Worm (Caenorhabditis elegans) whole organism, late embryonic: Measurements from ENCODE around the gene Y57G11C.1142.

Experiments used
- ahr-1 ChIP-seq: sonication (generic microtip); optimal IDR thresholded peaks from 2 replicates; lab custom pipeline; 2016; ENCODE audit warnings: missing genetic modification characterization, missing compliant biosample characterization
- ama-1 ChIP-seq: fragments of 150-350 bp; optimal IDR thresholded peaks from 2 replicates; lab custom pipeline; 2014
- ceh-14 ChIP-seq: sonication (generic microtip); optimal IDR thresholded peaks from 2 replicates; lab custom pipeline; 2016; ENCODE audit warnings: missing genotype, missing genetic modification characterization, missing compliant biosample characterization
- dmd-4 ChIP-seq: sonication (generic microtip); optimal IDR thresholded peaks from 2 replicates; lab custom pipeline; 2016; ENCODE audit warnings: borderline replicate concordance, missing genetic modification characterization, missing compliant biosample characterization
- elt-2 ChIP-seq: sonication (generic microtip); optimal IDR thresholded peaks from 2 replicates; lab custom pipeline; 2016; ENCODE audit warnings: missing genetic modification reagents, missing genetic modification characterization, missing compliant biosample characterization
- elt-4 ChIP-seq: sonication (generic microtip); optimal IDR thresholded peaks from 2 replicates; lab custom pipeline; 2016; ENCODE audit warnings: missing genetic modification characterization, missing compliant biosample characterization
- eyg-1 ChIP-seq: sonication (generic microtip); optimal IDR thresholded peaks from 2 replicates; lab custom pipeline; 2016; ENCODE audit warnings: missing genotype, missing genetic modification characterization, missing compliant biosample characterization
- hlh-15 ChIP-seq: sonication (generic microtip); optimal IDR thresholded peaks from 2 replicates; lab custom pipeline; 2016; ENCODE audit warnings: missing genetic modification characterization, missing compliant biosample characterization
- nhr-11 ChIP-seq: fragments of 150-350 bp; optimal IDR thresholded peaks from 2 replicates; lab custom pipeline; 2014; ENCODE audit warnings: missing biosample characterization, missing genetic modification characterization
- npax-4 ChIP-seq: sonication (generic microtip); optimal IDR thresholded peaks from 2 replicates; lab custom pipeline; 2016; ENCODE audit warnings: missing genetic modification characterization, missing compliant biosample characterization
- pax-1 ChIP-seq: fragments of 150-350 bp; optimal IDR thresholded peaks from 2 replicates; lab custom pipeline; 2014; ENCODE audit warnings: missing biosample characterization, missing genetic modification characterization
- pha-4 ChIP-seq: fragments of 150-350 bp; optimal IDR thresholded peaks from 2 replicates; lab custom pipeline; 2018; ENCODE audit warnings: missing biosample characterization, missing genetic modification reagents, missing genetic modification characterization
- zip-5 ChIP-seq: sonication (generic microtip); optimal IDR thresholded peaks from 2 replicates; lab custom pipeline; 2016; ENCODE audit warnings: missing genetic modification characterization, missing compliant biosample characterization

- TF ChIP-seq ama-1 (lab: Kevin White, UChicago): peak; percentile 80
- TF ChIP-seq pax-1 (tag; lab: Kevin White, UChicago): no peak
- TF ChIP-seq zip-5: no peak
- no peak for TF ChIP-seq pha-4
- no peak for TF ChIP-seq eyg-1 (tag; lab: Kevin White, UChicago)
- no peak for TF ChIP-seq ceh-14 (tag; lab: Kevin White, UChicago)
- no peak for TF ChIP-seq nhr-11 (tag; lab: Kevin White, UChicago)
- TF ChIP-seq hlh-15 (tag; lab: Kevin White, UChicago): no peak
- TF ChIP-seq dmd-4 (tag; lab: Kevin White, UChicago): no peak
- no peak for TF ChIP-seq elt-4
- no peak for TF ChIP-seq npax-4
- no peak for TF ChIP-seq ahr-1 (tag; lab: Kevin White, UChicago)
- no peak for TF ChIP-seq elt-2 (tag; lab: Kevin White, UChicago)
Observed at ce11 chrIV:14822267-14822666, 19.9 kb downstream of the Y57G11C.1142 start.
